Fruit fly (Drosophila melanogaster) whole organism, adult: ENCODE results near the gene Chc.

Experiments
- CG11617 ChIP-seq: fragments of 200-800 bp; sonication (Bioruptor generic); optimal IDR thresholded peaks from 2 replicates; lab custom pipeline; 2017; ENCODE audit warnings: mild to moderate bottlenecking, missing biosample characterization, missing genetic modification reagents, missing genetic modification characterization
- CG12768 ChIP-seq: fragments of 200-800 bp; sonication (Bioruptor generic); optimal IDR thresholded peaks from 2 replicates; lab custom pipeline; 2017; ENCODE audit warnings: missing biosample characterization, missing genetic modification characterization, mild to moderate bottlenecking, moderate library complexity, missing genetic modification reagents
- CG14711 ChIP-seq: fragments of 200-800 bp; sonication (Bioruptor generic); optimal IDR thresholded peaks from 2 replicates; lab custom pipeline; 2018; ENCODE audit warnings: missing biosample characterization, mild to moderate bottlenecking, missing genetic modification characterization, moderate library complexity
- CG1620 ChIP-seq: fragments of 200-800 bp; sonication (Bioruptor generic); optimal IDR thresholded peaks from 2 replicates; lab custom pipeline; 2016; ENCODE audit warnings: missing biosample characterization, missing genetic modification characterization
- CG33017 ChIP-seq: fragments of 200-800 bp; sonication (Bioruptor generic); optimal IDR thresholded peaks from 2 replicates; lab custom pipeline; 2018; ENCODE audit warnings: missing biosample characterization, mild to moderate bottlenecking, missing genetic modification characterization, moderate library complexity
- CG5204 ChIP-seq: fragments of 200-800 bp; sonication (Bioruptor generic); optimal IDR thresholded peaks from 2 replicates; lab custom pipeline; 2016; ENCODE audit warnings: missing biosample characterization, missing genetic modification characterization
- CG7045 ChIP-seq: fragments of 200-800 bp; sonication (Bioruptor generic); optimal IDR thresholded peaks from 2 replicates; lab custom pipeline; 2017; ENCODE audit warnings: missing biosample characterization, mild to moderate bottlenecking, missing genetic modification characterization
- CG7101 ChIP-seq: fragments of 200-800 bp; sonication (Bioruptor generic); optimal IDR thresholded peaks from 2 replicates; lab custom pipeline; 2018; ENCODE audit warnings: missing biosample characterization, mild to moderate bottlenecking, missing genetic modification characterization, moderate library complexity
- Clk ChIP-seq: fragments of 200-800 bp; sonication (Bioruptor generic); optimal IDR thresholded peaks from 2 replicates; lab custom pipeline; 2017; ENCODE audit warnings: missing biosample characterization, missing genetic modification characterization
- Crg-1 ChIP-seq: fragments of 200-800 bp; sonication (Bioruptor generic); optimal IDR thresholded peaks from 2 replicates; lab custom pipeline; 2016; ENCODE audit warnings: missing biosample characterization, missing genetic modification characterization
- Hr96 ChIP-seq: fragments of 200-800 bp; sonication (Bioruptor generic); optimal IDR thresholded peaks from 2 replicates; lab custom pipeline; 2016; ENCODE audit warnings: missing biosample characterization, missing genetic modification characterization
- Mnt ChIP-seq: fragments of 200-800 bp; sonication (Bioruptor generic); optimal IDR thresholded peaks from 2 replicates; lab custom pipeline; 2016; ENCODE audit warnings: missing biosample characterization, mild to moderate bottlenecking, missing genetic modification characterization
- bab1 ChIP-seq: fragments of 200-800 bp; sonication (Bioruptor generic); optimal IDR thresholded peaks from 3 replicates; lab custom pipeline; 2019; ENCODE audit warnings: missing biosample characterization, mild to moderate bottlenecking, missing genetic modification characterization, moderate library complexity
- cic ChIP-seq: fragments of 200-800 bp; sonication (Bioruptor generic); optimal IDR thresholded peaks from 2 replicates; lab custom pipeline; 2017; ENCODE audit warnings: missing biosample characterization, mild to moderate bottlenecking, missing genetic modification characterization, moderate library complexity
- cnc ChIP-seq, 2 experiments: fragments of >200 bp; optimal IDR thresholded peaks; 2 replicates each; lab custom pipeline; 2017
- kay ChIP-seq: fragments of 200-800 bp; sonication (Bioruptor generic); peaks from one replicate; lab custom pipeline; 2016; ENCODE audit warnings: missing biosample characterization, missing genetic modification characterization, borderline replicate concordance
- ovo ChIP-seq: fragments of 200-800 bp; sonication (Bioruptor generic); optimal IDR thresholded peaks from 2 replicates; lab custom pipeline; 2016; ENCODE audit warnings: missing biosample characterization, missing genetic modification characterization
- pad ChIP-seq: fragments of 200-800 bp; sonication (Bioruptor generic); optimal IDR thresholded peaks from 3 replicates; lab custom pipeline; 2017; ENCODE audit warnings: missing biosample characterization, missing genetic modification characterization, mild to moderate bottlenecking, moderate library complexity, missing genetic modification reagents
- tj ChIP-seq: fragments of 200-800 bp; sonication (Bioruptor generic); optimal IDR thresholded peaks from 3 replicates; lab custom pipeline; 2017; ENCODE audit warnings: missing biosample characterization, mild to moderate bottlenecking, missing genetic modification characterization, moderate library complexity
- toe ChIP-seq: fragments of 200-800 bp; sonication (Bioruptor generic); optimal IDR thresholded peaks from 2 replicates; lab custom pipeline; 2016; ENCODE audit warnings: missing biosample characterization, missing genetic modification characterization

Gene Chc

DNA sequence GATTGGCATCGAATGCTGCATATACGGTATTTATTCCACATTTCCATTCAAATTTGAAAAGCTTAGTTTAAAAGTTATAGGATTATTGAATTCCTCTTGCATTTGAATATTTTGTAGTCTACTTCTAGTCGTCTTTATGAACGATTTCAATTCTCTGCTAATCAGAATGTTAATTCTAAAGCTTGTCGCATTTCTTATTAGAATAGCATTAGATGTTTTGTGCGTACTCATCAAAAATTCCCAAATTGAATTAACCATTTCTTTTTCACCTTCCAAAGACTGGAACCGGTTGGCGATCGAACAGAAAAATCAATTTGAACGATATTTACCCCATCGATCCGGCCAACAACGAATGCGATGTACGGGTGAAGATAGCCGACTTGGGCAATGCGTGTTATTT lies 4.7 kb upstream of the Chc start:
- no peak for TF ChIP-seq cic (GFP tag; lab: Kevin White, UChicago)

DNA sequence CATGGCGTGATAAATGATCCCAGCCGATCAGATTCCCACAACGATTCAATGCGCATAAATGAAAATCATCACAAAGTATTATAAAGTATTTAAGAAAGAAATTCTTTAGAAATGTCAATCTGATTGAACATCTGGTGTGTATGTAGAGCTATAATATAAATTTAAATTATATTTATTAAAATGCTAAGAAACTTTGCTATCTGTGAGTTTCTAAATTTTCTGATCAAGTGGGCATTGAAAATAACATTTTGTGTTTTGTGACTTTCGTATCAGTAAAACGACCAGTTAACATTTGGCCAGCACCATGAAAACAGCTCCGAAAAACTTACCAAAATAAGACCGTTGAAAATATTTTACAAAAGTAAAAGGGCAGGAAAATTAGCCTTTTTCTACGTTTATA lies 2.2 kb upstream of the Chc start, which contains the start of gene CG8565:
Gene CG8565, plus strand, starts transcription at position 301 of the 400 bp plus-strand sequence.
- TF ChIP-seq CG1620 (GFP tag; lab: Kevin White, UChicago) (no peak), bab1 (GFP tag; lab: Kevin White, UChicago) (no peak), cic (GFP tag; lab: Kevin White, UChicago) (no peak), kay (no peak)

DNA sequence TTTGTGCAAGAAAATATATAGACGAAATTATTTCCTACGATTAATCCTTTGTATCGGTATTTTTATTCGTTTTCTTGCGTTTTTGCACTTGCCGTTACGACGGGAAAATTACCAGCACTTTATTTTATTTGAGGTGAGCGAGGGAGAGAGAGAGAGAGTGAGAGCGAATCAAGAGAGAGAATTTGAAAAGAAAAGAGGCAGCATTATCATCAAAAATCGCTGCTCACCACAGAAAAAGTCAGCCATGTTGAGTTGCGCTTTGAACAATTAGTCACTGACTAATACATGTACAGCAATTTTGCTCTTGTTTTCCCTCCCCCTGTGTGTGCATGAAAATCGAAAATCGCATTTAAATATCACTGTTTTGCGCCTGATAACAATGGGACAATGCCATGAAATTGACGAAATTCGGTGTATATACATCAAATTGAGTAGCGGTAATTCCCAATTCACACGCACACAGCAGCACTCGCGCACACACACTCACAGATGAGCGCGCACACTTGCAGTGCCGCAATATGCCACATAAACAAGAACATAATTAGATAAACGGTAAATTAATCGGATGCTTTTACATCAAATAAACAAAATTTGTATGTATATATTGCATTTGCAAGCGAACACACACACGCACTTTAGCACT lies 575 bp downstream of the Chc start:
- no peak for TF ChIP-seq toe (GFP tag; lab: Kevin White, UChicago)
- TF ChIP-seq CG11617 (GFP tag; lab: Kevin White, UChicago): peak; percentile 38
- peak; percentile 43 for TF ChIP-seq Mnt (GFP tag; lab: Kevin White, UChicago)
- no peak for TF ChIP-seq cic (GFP tag; lab: Kevin White, UChicago)
- peak; percentile 29 for TF ChIP-seq ovo
- peak; percentile 96 for TF ChIP-seq kay
- no peak for TF ChIP-seq CG14711
- TF ChIP-seq tj (GFP tag; lab: Kevin White, UChicago): peak; percentile 80
- TF ChIP-seq pad (GFP tag; lab: Kevin White, UChicago): peak; percentile 74
- no peak for TF ChIP-seq CG7045 (GFP tag; lab: Kevin White, UChicago)

DNA sequence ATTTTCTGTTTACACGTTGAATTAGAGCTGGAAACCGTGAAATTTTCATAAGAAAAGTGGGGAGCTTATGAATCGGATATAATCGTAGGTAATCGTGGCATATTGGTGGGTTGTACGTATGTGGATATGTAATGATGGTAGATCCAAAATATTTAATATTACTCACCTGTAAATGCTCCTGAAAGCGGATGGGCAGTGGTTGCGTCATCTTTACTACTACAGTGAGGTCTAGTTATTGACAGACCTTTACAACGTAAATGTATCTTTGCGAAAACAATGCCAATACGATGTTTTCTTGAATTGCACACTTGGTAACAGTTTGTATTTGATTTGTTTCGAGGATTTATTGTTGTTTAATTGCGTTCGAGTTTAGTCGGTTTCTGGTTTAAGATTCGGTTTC lies 1.3 kb downstream of the Chc start:
- TF ChIP-seq CG1620 (GFP tag; lab: Kevin White, UChicago) (no peak), Clk (GFP tag; lab: Kevin White, UChicago) (no peak), CG7045 (GFP tag; lab: Kevin White, UChicago) (no peak), CG7101 (no peak)

DNA sequence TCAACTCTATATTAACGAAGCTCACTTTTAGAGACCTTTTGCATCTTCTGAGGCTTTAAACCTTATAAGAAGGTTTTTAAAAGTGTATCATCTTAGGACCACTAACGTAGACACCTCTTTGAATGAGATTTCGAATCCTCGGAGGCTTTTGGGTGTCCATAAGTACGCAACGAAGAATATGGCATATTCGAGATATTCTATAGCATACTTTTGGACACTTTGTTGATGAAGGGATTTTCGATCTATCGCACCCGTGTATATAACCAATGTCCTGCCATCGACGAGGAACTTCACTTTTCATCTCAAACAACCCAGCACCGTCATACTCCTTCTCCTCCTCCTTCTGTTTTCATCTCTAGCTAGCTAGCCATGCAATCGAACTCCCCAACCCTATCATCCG lies 12.9 kb downstream of the Chc start:
- TF ChIP-seq CG12768 (GFP tag; lab: Kevin White, UChicago) (no peak), Hr96 (GFP tag; lab: Kevin White, UChicago) (no peak), cic (GFP tag; lab: Kevin White, UChicago) (no peak), CG7101 (no peak), Crg-1 (no peak), CG1620 (GFP tag; lab: Kevin White, UChicago) (no peak), CG33017 (no peak), cnc (optimal IDR thresholded peaks at IDR 0.05; lab: Kevin White, UChicago) (no peak)

DNA sequence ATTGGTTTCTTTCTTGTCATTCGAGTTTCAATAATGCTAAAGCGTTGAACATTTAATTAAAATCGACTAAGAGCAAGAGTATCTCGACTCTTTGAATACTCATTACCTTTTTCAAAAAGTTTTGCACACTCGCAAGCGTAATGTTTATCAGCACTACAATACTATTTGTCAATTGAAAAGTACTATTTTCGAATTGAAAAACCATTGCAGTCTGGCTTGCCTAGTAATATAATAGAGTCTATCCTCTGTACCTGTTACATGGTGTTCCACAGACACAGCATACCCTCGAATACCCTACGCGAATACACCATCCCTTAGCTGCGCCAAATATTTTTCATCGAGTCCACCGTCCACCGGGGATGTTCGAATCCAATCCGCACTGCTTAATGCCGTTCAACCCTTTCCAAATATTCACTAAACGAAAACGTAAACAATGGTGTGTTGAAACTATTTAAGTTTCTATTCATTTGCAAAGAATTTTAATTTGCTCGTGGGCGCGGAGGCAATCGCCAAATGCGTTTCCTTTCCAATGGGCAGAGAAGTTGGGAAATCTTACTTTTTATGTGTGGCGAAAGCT lies 16.6 kb downstream of the Chc start:
- no peak for TF ChIP-seq Mnt (GFP tag; lab: Kevin White, UChicago)
- TF ChIP-seq CG5204 (GFP tag; lab: Kevin White, UChicago): no peak
- no peak for TF ChIP-seq pad (GFP tag; lab: Kevin White, UChicago)
- no peak for TF ChIP-seq CG7101
- TF ChIP-seq toe (GFP tag; lab: Kevin White, UChicago): no peak
- TF ChIP-seq Crg-1: no peak
- TF ChIP-seq CG14711: no peak

DNA sequence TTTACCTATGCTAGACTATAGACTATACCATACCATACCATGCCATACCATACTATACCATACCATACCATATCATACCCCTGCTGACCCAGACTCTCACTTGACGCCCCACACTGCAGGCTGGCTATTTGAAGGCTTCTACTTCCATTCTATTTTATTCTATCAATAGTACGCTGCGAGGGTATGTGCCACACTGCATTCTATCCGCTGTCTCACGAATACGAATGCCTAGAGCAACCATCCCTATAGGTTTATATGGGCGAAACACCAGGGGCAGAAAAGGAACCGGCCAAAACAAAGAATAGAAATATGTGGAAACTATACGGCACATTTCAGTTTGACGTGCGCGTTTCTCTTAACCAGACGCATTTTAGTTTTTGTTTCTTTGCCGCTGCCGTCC lies 17.5 kb downstream of the Chc start:
- no peak for TF ChIP-seq CG12768 (GFP tag; lab: Kevin White, UChicago)
- no peak for TF ChIP-seq CG14711
- TF ChIP-seq CG33017: no peak
- TF ChIP-seq Clk (GFP tag; lab: Kevin White, UChicago): no peak
- TF ChIP-seq tj (GFP tag; lab: Kevin White, UChicago): no peak
- TF ChIP-seq bab1 (GFP tag; lab: Kevin White, UChicago): no peak
- no peak for TF ChIP-seq ovo
- no peak for TF ChIP-seq CG11617 (GFP tag; lab: Kevin White, UChicago)
- no peak for TF ChIP-seq Crg-1
- no peak for TF ChIP-seq CG7045 (GFP tag; lab: Kevin White, UChicago)
- no peak for TF ChIP-seq CG1620 (GFP tag; lab: Kevin White, UChicago)
- no peak for TF ChIP-seq Mnt (GFP tag; lab: Kevin White, UChicago)
- TF ChIP-seq CG7101: no peak
- no peak for TF ChIP-seq CG5204 (GFP tag; lab: Kevin White, UChicago)
- no peak for TF ChIP-seq toe (GFP tag; lab: Kevin White, UChicago)
- no peak for TF ChIP-seq Hr96 (GFP tag; lab: Kevin White, UChicago)
- no peak for TF ChIP-seq cnc (optimal IDR thresholded peaks at IDR 0.05; lab: Kevin White, UChicago)

DNA sequence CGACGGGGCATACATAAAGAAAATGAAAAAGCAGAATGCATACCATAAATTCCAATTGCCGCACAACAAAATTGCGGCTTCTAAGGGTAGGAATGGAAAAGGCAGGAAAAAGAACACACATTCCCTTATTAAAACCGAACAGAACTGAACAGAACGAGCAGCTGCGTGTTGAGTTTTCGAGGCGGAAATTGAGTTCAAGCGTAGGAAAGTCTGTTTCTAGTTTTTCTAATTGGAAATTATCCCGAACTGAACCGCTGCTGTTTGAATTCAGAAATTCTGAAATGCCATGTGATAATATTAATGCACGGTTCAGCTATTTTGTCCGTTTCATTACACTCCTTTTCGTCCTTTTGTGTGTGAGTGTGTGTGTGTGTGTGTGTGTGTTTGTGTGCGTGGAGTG lies 18.4 kb downstream of the Chc start:
- TF ChIP-seq CG5204 (GFP tag; lab: Kevin White, UChicago) (no peak), CG14711 (no peak), kay (no peak), Crg-1 (no peak), cnc (optimal IDR thresholded peaks at IDR 0.05; lab: Kevin White, UChicago) (no peak), Clk (GFP tag; lab: Kevin White, UChicago) (no peak)
